Worm (Caenorhabditis elegans) whole organism, mixed stage, embryonic: ENCODE data around the gene srsx-7.

Experiments
- bed-3 ChIP-seq: fragments of 200-800 bp; sonication (Bioruptor generic); optimal IDR thresholded peaks from 3 replicates; lab custom pipeline; 2018; ENCODE audit warnings: mild to moderate bottlenecking, missing genetic modification characterization, moderate library complexity, missing compliant biosample characterization
- blmp-1 ChIP-seq: fragments of 150-350 bp; optimal IDR thresholded peaks from 2 replicates; lab custom pipeline; 2014; ENCODE audit warnings: missing biosample characterization, missing genetic modification characterization
- ces-1 ChIP-seq: fragments of 150-350 bp; optimal IDR thresholded peaks from 2 replicates; lab custom pipeline; 2014; ENCODE audit warnings: missing biosample characterization, missing genetic modification reagents, missing genetic modification characterization
- cnd-1 ChIP-seq: fragments of 200-800 bp; sonication (Bioruptor generic); optimal IDR thresholded peaks from 2 replicates; lab custom pipeline; 2018; ENCODE audit warnings: mild to moderate bottlenecking, missing genetic modification characterization, missing compliant biosample characterization
- flh-1 ChIP-seq: fragments of 200-800 bp; sonication (Bioruptor generic); optimal IDR thresholded peaks from 2 replicates; lab custom pipeline; 2018; ENCODE audit warnings: mild to moderate bottlenecking, missing genetic modification characterization, moderate library complexity, missing compliant biosample characterization
- lin-13 ChIP-seq: fragments of 150-350 bp; optimal IDR thresholded peaks from 2 replicates; lab custom pipeline; 2014; ENCODE audit warnings: missing biosample characterization, missing genetic modification characterization
- nhr-237 ChIP-seq: fragments of 150-350 bp; optimal IDR thresholded peaks from 2 replicates; lab custom pipeline; 2014; ENCODE audit warnings: missing biosample characterization, missing genetic modification characterization
- nhr-28 ChIP-seq: fragments of 150-350 bp; optimal IDR thresholded peaks from 2 replicates; lab custom pipeline; 2014; ENCODE audit warnings: missing biosample characterization, missing genetic modification characterization

The srsx-7 gene

ce11 chrV:7971376-7971775 is 45.8 kb downstream of the srsx-7 start:
- TF ChIP-seq cnd-1 (tag; lab: Kevin White, UChicago) (no peak), nhr-28 (tag; lab: Kevin White, UChicago) (no peak), bed-3 (GFP tag; lab: Kevin White, UChicago) (no peak), lin-13 (tag; lab: Kevin White, UChicago) (no peak), ces-1 (GFP tag; lab: Kevin White, UChicago) (no peak), flh-1 (GFP tag; lab: Kevin White, UChicago) (no peak), blmp-1 (tag; lab: Kevin White, UChicago) (no peak), nhr-237 (tag; lab: Kevin White, UChicago) (no peak)
